Worm (Caenorhabditis elegans) whole organism, mixed stage, embryonic: ENCODE results near the gene Y52E8A.3.

Experiments used
- M03D4.4 ChIP-seq: sonication (generic microtip); optimal IDR thresholded peaks from 2 replicates; lab custom pipeline; 2017; ENCODE audit warnings: mild to moderate bottlenecking, missing genetic modification characterization, missing compliant biosample characterization
- bed-3 ChIP-seq: fragments of 200-800 bp; sonication (Bioruptor generic); optimal IDR thresholded peaks from 3 replicates; lab custom pipeline; 2018; ENCODE audit warnings: mild to moderate bottlenecking, missing genetic modification characterization, moderate library complexity, missing compliant biosample characterization
- ceh-43 ChIP-seq: fragments of 200-800 bp; sonication (Bioruptor generic); optimal IDR thresholded peaks from 2 replicates; lab custom pipeline; 2018; ENCODE audit warnings: mild to moderate bottlenecking, missing genetic modification characterization, moderate library complexity, missing compliant biosample characterization
- ceh-83 ChIP-seq: fragments of 200-800 bp; sonication (Bioruptor generic); optimal IDR thresholded peaks from 2 replicates; lab custom pipeline; 2018; ENCODE audit warnings: mild to moderate bottlenecking, missing genetic modification characterization, missing compliant biosample characterization
- ces-1 ChIP-seq: fragments of 150-350 bp; optimal IDR thresholded peaks from 2 replicates; lab custom pipeline; 2014; ENCODE audit warnings: missing biosample characterization, missing genetic modification reagents, missing genetic modification characterization
- cnd-1 ChIP-seq: fragments of 200-800 bp; sonication (Bioruptor generic); optimal IDR thresholded peaks from 2 replicates; lab custom pipeline; 2018; ENCODE audit warnings: mild to moderate bottlenecking, missing genetic modification characterization, missing compliant biosample characterization
- drap-1 ChIP-seq: fragments of 200-800 bp; sonication (Bioruptor generic); optimal IDR thresholded peaks from 3 replicates; lab custom pipeline; 2018; ENCODE audit warnings: mild to moderate bottlenecking, missing genetic modification characterization, missing compliant biosample characterization
- elt-1 ChIP-seq: sonication (generic microtip); optimal IDR thresholded peaks from 2 replicates; lab custom pipeline; 2017; ENCODE audit warnings: missing genetic modification characterization, mild to moderate bottlenecking, missing compliant biosample characterization, antibody characterized with exemption, moderate library complexity, borderline replicate concordance; ENCODE audit not compliant: insufficient read depth
- elt-3 ChIP-seq: fragments of 150-350 bp; optimal IDR thresholded peaks from 2 replicates; lab custom pipeline; 2014; ENCODE audit warnings: missing biosample characterization, missing genetic modification characterization
- flh-1 ChIP-seq: fragments of 200-800 bp; sonication (Bioruptor generic); optimal IDR thresholded peaks from 2 replicates; lab custom pipeline; 2018; ENCODE audit warnings: mild to moderate bottlenecking, missing genetic modification characterization, moderate library complexity, missing compliant biosample characterization
- ham-2 ChIP-seq: fragments of 200-800 bp; sonication (Bioruptor generic); optimal IDR thresholded peaks from 2 replicates; lab custom pipeline; 2018; ENCODE audit warnings: mild to moderate bottlenecking, missing genetic modification characterization, missing compliant biosample characterization
- hlh-1 ChIP-seq: fragments of 150-350 bp; optimal IDR thresholded peaks from 2 replicates; lab custom pipeline; 2014; ENCODE audit warnings: missing biosample characterization, missing genetic modification reagents, missing genetic modification characterization
- lin-13 ChIP-seq: fragments of 150-350 bp; optimal IDR thresholded peaks from 2 replicates; lab custom pipeline; 2014; ENCODE audit warnings: missing biosample characterization, missing genetic modification characterization
- lin-32 ChIP-seq: fragments of 200-800 bp; sonication (Bioruptor generic); optimal IDR thresholded peaks from 2 replicates; lab custom pipeline; 2018; ENCODE audit warnings: mild to moderate bottlenecking, missing genetic modification characterization, missing compliant biosample characterization
- lsy-2 ChIP-seq: fragments of 150-350 bp; optimal IDR thresholded peaks from 2 replicates; lab custom pipeline; 2014; ENCODE audit warnings: missing biosample characterization, missing genetic modification characterization
- mab-5 ChIP-seq: fragments of 150-350 bp; optimal IDR thresholded peaks from 2 replicates; lab custom pipeline; 2014; ENCODE audit warnings: missing biosample characterization, missing genetic modification characterization
- mep-1 ChIP-seq: fragments of 150-350 bp; optimal IDR thresholded peaks from 2 replicates; lab custom pipeline; 2017; ENCODE audit warnings: missing biosample characterization, missing genetic modification reagents, missing genetic modification characterization, inconsistent platforms
- mls-2 ChIP-seq: sonication (generic microtip); optimal IDR thresholded peaks from 2 replicates; lab custom pipeline; 2016; ENCODE audit warnings: mild to moderate bottlenecking, missing genetic modification characterization, moderate library complexity, missing compliant biosample characterization
- nhr-12 ChIP-seq: fragments of 150-350 bp; optimal IDR thresholded peaks from 2 replicates; lab custom pipeline; 2014; ENCODE audit warnings: missing biosample characterization, missing genetic modification characterization
- nhr-2 ChIP-seq: fragments of 150-350 bp; optimal IDR thresholded peaks from 2 replicates; lab custom pipeline; 2014; ENCODE audit warnings: missing biosample characterization, missing genetic modification characterization
- nhr-237 ChIP-seq: fragments of 150-350 bp; optimal IDR thresholded peaks from 2 replicates; lab custom pipeline; 2014; ENCODE audit warnings: missing biosample characterization, missing genetic modification characterization
- nhr-28 ChIP-seq: fragments of 150-350 bp; optimal IDR thresholded peaks from 2 replicates; lab custom pipeline; 2014; ENCODE audit warnings: missing biosample characterization, missing genetic modification characterization
- nhr-76 ChIP-seq: sonication (generic microtip); optimal IDR thresholded peaks from 2 replicates; lab custom pipeline; 2017; ENCODE audit warnings: missing biosample characterization, missing genetic modification characterization
- pha-4 ChIP-seq: fragments of 150-350 bp; optimal IDR thresholded peaks from 2 replicates; lab custom pipeline; 2018; ENCODE audit warnings: missing biosample characterization, missing genetic modification reagents, missing genetic modification characterization
- sem-2 ChIP-seq: fragments of 200-800 bp; sonication (Bioruptor generic); optimal IDR thresholded peaks from 2 replicates; lab custom pipeline; 2018; ENCODE audit warnings: mild to moderate bottlenecking, missing genetic modification characterization, missing compliant biosample characterization
- snpc-4 ChIP-seq: fragments of 150-350 bp; optimal IDR thresholded peaks from 2 replicates; lab custom pipeline; 2014; ENCODE audit warnings: missing biosample characterization, missing genetic modification characterization
- sptf-1 ChIP-seq: sonication (generic microtip); optimal IDR thresholded peaks from 2 replicates; lab custom pipeline; 2017; ENCODE audit warnings: mild to moderate bottlenecking, missing genetic modification characterization, moderate library complexity, missing compliant biosample characterization
- unc-120 ChIP-seq: sonication (generic microtip); optimal IDR thresholded peaks from 2 replicates; lab custom pipeline; 2017; ENCODE audit warnings: missing genetic modification characterization, missing compliant biosample characterization; ENCODE audit not compliant: poor library complexity, severe bottlenecking
- unc-62 ChIP-seq: fragments of 150-350 bp; optimal IDR thresholded peaks from 2 replicates; lab custom pipeline; 2014; ENCODE audit warnings: missing biosample characterization, missing genetic modification reagents, missing genetic modification characterization

Gene Y52E8A.3

DNA sequence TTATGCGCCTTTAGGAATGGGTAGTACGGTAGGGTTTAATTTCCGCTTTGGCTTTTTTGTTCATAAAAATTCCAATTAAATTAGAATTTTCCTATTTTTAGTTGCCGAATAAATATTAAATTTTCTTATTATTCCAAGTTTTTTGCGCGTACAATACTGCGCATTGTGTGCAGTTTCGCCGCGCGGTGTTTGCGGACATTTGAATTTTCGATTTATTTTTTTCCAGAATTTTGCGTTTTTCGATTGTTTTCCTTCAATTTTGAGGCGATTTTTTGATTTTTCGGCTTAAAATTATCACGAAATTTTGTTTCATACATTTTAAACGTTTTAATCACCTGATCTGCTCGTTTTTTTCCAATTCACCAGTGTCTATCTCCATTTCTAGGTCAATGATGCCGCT is 16.1 kb upstream of the Y52E8A.3 start, which contains the start of gene H20J04.6:
TSS of gene H20J04.6 (plus strand) at position 386 of the 400 bp plus-strand sequence.
- TF ChIP-seq ceh-83 (GFP tag; lab: Kevin White, UChicago) (peak; percentile 13), bed-3 (GFP tag; lab: Kevin White, UChicago) (no peak), lsy-2 (tag; lab: Kevin White, UChicago) (peak; percentile 39), mep-1 (tag; lab: Kevin White, UChicago) (peak; percentile 29), nhr-2 (no peak), ces-1 (GFP tag; lab: Kevin White, UChicago) (peak; percentile 18)

DNA sequence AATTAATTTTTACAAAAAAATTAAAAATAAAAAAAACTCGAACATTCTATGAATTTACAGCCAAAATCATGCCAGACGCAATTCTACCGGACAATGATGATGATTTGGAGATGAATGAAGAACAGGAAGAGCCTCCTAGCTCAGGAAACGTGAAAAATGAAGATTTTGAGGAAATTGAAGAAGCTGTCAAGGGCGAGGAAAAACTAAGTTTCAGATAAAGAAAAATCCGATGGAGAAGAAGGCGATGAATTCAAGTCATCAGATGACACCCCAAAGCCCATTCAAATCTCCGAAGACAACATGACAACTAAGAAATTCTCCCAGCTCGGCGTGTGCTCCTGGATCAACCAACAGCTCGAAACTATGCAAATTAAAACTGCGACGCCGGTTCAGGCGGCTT is 15.0 kb upstream of the Y52E8A.3 start, which contains the start of gene Y52E8A.1:
TSS of gene Y52E8A.1 (plus strand) at position 301 of the 400 bp plus-strand sequence.
- no peak for TF ChIP-seq mls-2 (tag; lab: Kevin White, UChicago)

ce11 chrII:4320455-4320854 is 13.7 kb upstream of the Y52E8A.3 start, which contains the start of gene Y52E8A.2:
TSS of gene Y52E8A.2 (plus strand) at chrII:4320836.
- TF ChIP-seq elt-3 (no peak), lsy-2 (tag; lab: Kevin White, UChicago) (no peak), mep-1 (tag; lab: Kevin White, UChicago) (no peak), drap-1 (GFP tag; lab: Kevin White, UChicago) (no peak), mab-5 (tag; lab: Kevin White, UChicago) (no peak), M03D4.4 (tag; lab: Kevin White, UChicago) (no peak), bed-3 (GFP tag; lab: Kevin White, UChicago) (no peak), ham-2 (no peak), cnd-1 (no peak), nhr-28 (tag; lab: Kevin White, UChicago) (no peak), nhr-76 (tag; lab: Kevin White, UChicago) (no peak), unc-120 (tag; lab: Kevin White, UChicago) (no peak), hlh-1 (tag; lab: Kevin White, UChicago) (no peak), sptf-1 (tag; lab: Kevin White, UChicago) (no peak), flh-1 (GFP tag; lab: Kevin White, UChicago) (no peak)
- TF ChIP-seq, all 35 proteins: peak for 0

DNA sequence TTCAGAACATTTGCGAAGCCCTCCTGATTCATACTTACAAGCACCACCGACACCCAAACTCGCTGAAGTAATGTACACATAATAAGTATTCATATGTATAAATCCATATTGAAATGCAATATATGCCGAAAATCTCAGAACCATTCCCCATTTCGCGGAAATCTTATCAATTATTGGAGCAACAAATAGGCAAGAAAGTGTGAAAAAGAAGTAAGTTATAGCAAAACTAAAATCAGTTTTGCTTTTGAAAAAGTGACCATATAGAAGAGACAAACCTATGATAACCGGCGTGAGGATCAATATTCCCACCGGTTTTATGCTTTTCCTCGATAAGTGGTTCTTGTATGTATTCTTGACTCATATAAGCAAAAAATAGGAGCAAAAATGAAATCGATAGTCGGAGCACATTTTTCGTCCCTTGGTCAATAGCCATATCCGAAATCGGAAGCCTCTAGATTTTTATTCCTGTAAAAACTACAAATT is 12.8 kb upstream of the Y52E8A.3 start, which contains the start of gene Y52E8A.6:
TSS of gene Y52E8A.6 (minus strand) at position 433 of the 483 bp plus-strand sequence.
- TF ChIP-seq nhr-237 (tag; lab: Kevin White, UChicago) (no peak), snpc-4 (tag; lab: Kevin White, UChicago) (no peak), cnd-1 (no peak), M03D4.4 (tag; lab: Kevin White, UChicago) (no peak), flh-1 (GFP tag; lab: Kevin White, UChicago) (no peak), ceh-83 (GFP tag; lab: Kevin White, UChicago) (no peak), drap-1 (GFP tag; lab: Kevin White, UChicago) (no peak), lsy-2 (tag; lab: Kevin White, UChicago) (no peak), pha-4 (tag; lab: Kevin White, UChicago) (no peak), ces-1 (GFP tag; lab: Kevin White, UChicago) (no peak), hlh-1 (tag; lab: Kevin White, UChicago) (no peak), elt-1 (no peak), nhr-28 (tag; lab: Kevin White, UChicago) (no peak), nhr-12 (tag; lab: Kevin White, UChicago) (no peak), ham-2 (no peak)

DNA sequence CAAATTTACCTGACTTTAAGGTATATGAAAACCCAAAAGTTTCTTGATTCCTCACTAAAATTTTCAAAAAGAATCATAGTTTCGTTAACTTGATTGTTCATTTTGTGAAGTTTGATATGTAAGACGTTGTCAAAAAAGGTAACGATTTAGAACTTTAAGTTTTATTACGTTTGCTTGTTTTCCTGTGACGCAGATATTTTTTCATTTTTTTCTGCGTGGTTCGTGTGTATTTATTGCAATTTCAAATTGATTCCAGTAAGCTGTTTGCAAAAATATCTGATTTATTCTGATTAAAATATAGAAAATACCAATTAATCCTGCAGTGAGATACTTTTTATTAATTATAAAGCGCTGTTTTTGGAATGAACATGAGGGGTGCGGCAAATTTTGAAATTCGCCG is 9.2 kb upstream of the Y52E8A.3 start, which contains the start of gene srw-40:
TSS of gene srw-40 (minus strand) at position 101 of the 400 bp plus-strand sequence.
- TF ChIP-seq lin-13 (no peak), cnd-1 (no peak), hlh-1 (tag; lab: Kevin White, UChicago) (no peak), sem-2 (GFP tag; lab: Kevin White, UChicago) (no peak), drap-1 (GFP tag; lab: Kevin White, UChicago) (no peak), lsy-2 (tag; lab: Kevin White, UChicago) (no peak), mep-1 (tag; lab: Kevin White, UChicago) (no peak), unc-62 (GFP tag; lab: Kevin White, UChicago) (no peak), snpc-4 (tag; lab: Kevin White, UChicago) (no peak)

DNA sequence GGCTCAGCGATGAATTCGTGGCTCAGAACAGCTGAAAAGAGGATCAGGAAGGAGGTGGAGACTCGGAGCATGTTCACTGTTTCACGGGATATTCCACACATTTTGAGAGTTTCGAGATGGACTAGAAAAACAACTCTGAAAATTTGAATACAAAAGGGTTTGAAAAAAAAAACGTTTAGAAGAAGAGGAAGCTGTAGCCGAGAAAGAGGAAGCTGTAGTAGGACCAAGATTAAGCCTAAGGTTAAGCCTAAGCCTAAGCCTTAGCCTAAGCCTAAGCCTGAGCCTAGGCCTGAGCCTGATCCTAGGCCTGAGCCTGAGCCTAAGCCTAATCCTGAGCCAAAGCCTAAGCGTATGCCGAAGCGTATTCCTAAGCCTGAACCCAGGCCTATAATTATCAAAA is 5.3 kb upstream of the Y52E8A.3 start, which contains the start of gene plep-1:
TSS of gene plep-1 (minus strand) at position 101 of the 400 bp plus-strand sequence.
- TF ChIP-seq nhr-76 (tag; lab: Kevin White, UChicago), result no peak
- no peak for TF ChIP-seq snpc-4 (tag; lab: Kevin White, UChicago)
- TF ChIP-seq bed-3 (GFP tag; lab: Kevin White, UChicago), result no peak
- TF ChIP-seq nhr-28 (tag; lab: Kevin White, UChicago), result no peak
- TF ChIP-seq nhr-237 (tag; lab: Kevin White, UChicago), result no peak
- no peak for TF ChIP-seq pha-4 (tag; lab: Kevin White, UChicago)
- no peak for TF ChIP-seq lin-32
- TF ChIP-seq lin-13, result no peak
- no peak for TF ChIP-seq sptf-1 (tag; lab: Kevin White, UChicago)
- TF ChIP-seq ceh-43, result no peak
- no peak for TF ChIP-seq ces-1 (GFP tag; lab: Kevin White, UChicago)
- TF ChIP-seq nhr-12 (tag; lab: Kevin White, UChicago), result no peak
- no peak for TF ChIP-seq sem-2 (GFP tag; lab: Kevin White, UChicago)
- no peak for TF ChIP-seq cnd-1
- TF ChIP-seq ceh-83 (GFP tag; lab: Kevin White, UChicago), result no peak
- TF ChIP-seq lsy-2 (tag; lab: Kevin White, UChicago), result no peak
